Comparison of ENCODE assay signal across 1 fruit fly cellular context in the genomic region with DNA sequence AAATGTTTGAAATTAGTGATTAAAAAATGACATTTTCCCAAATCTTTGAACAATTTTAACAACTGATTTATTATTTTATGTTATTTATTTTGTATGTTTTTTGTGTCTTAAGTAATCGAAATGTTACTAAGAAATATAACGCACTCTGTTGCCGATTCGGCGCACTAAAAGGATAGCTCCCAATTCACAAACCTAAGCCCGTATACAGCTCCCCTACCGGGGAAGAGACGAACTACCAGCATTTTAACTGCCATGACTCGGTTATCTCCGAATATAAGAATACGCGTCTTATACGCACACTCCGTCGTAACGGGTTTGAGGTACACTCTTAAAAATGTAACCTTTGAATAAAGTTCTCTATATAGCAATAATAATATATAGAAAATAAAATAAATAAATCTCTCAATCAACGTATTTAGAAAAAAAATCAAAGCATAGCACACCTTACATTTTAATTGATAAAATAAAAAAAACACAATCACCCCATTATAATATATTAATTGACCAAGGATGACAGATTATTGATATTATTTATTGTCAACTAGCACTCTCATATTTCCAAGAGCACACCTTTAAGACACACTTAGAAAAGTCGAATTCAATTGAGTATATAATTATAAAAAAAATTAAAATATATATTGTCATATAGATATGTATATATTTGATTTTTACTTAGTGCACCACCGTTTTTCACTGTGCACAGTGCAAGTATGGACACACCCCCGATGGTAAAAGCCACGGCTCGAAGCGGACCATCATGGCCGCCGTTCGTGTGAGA.
A peak's percentile ranks its signal among the peaks of the same experiment; 100 is the strongest.
TF ChIP-seq lines count a peak whose summit lies in the region.

No protein-coding gene starts in this region.

TF ChIP-seq in whole organism, embryonic, 481 proteins besides CTCF, POLR2A, EP300 and RAD21 (continued from another document and continues in another):
- TF ChIP-seq CG16863 (GFP tag; optimal IDR thresholded peaks at IDR 0.05; lab: Kevin White, UChicago) (peak; percentile 33), hbn (GFP tag; IDR thresholded peaks at IDR 0.05; lab: Robert Waterston, UW; ENCODE audit: partially characterized antibody) (no peak), CG8478 (optimal IDR thresholded peaks at IDR 0.05; lab: Kevin White, UChicago) (no peak), toy (GFP tag; IDR thresholded peaks at IDR 0.05; lab: Robert Waterston, UW) (no peak), eyg (GFP tag; optimal IDR thresholded peaks at IDR 0.05; lab: Kevin White, UChicago) (no peak), CG14710 (tag; optimal IDR thresholded peaks at IDR 0.05; lab: Kevin White, UChicago) (peak; percentile 92), CG8359 (GFP tag; optimal IDR thresholded peaks at IDR 0.05; lab: Kevin White, UChicago; ENCODE audit: borderline replicate concordance) (peak; percentile 72), CG1792 (GFP tag; optimal IDR thresholded peaks at IDR 0.05; lab: Kevin White, UChicago) (no peak), prd (optimal IDR thresholded peaks at IDR 0.05; lab: Kevin White, UChicago) (no peak), prd (GFP tag; IDR thresholded peaks at IDR 0.05; lab: Robert Waterston, UW) (peak; percentile 83), CG6854 (GFP tag; optimal IDR thresholded peaks at IDR 0.05; lab: Kevin White, UChicago) (peak; percentile 75), ato (GFP tag; IDR thresholded peaks at IDR 0.05; lab: Robert Waterston, UW; ENCODE audit: partially characterized antibody) (no peak), CG11560 (tag; IDR thresholded peaks at IDR 0.05; lab: Robert Waterston, UW) (no peak), CG7839 (tag; optimal IDR thresholded peaks at IDR 0.05; lab: Kevin White, UChicago) (peak; percentile 88), Asciz (GFP tag; optimal IDR thresholded peaks at IDR 0.05; lab: Kevin White, UChicago) (peak; percentile 82), gce (GFP tag; IDR thresholded peaks at IDR 0.05; lab: Robert Waterston, UW) (peak; percentile 6; the same call in 1 of the 3 replicates), MESR4 (GFP tag; optimal IDR thresholded peaks at IDR 0.05; lab: Kevin White, UChicago) (no peak), CoRest (tag; optimal IDR thresholded peaks at IDR 0.05; lab: Kevin White, UChicago) (peak; percentile 93), CG42726 (GFP tag; IDR thresholded peaks at IDR 0.05; lab: Robert Waterston, UW; ENCODE audit: partially characterized antibody) (peak; percentile 64), CG8944 (GFP tag; optimal IDR thresholded peaks at IDR 0.05; lab: Kevin White, UChicago) (peak; percentile 12), ase (GFP tag; IDR thresholded peaks at IDR 0.05; lab: Robert Waterston, UW) (peak; percentile 51; the same call in 1 of the 3 replicates), Oaz (GFP tag; IDR thresholded peaks at IDR 0.05; lab: Robert Waterston, UW) (no peak), Dip2 (GFP tag; IDR thresholded peaks at IDR 0.05; lab: Robert Waterston, UW) (no peak), nau (GFP tag; optimal IDR thresholded peaks at IDR 0.05; lab: Kevin White, UChicago) (no peak), B-H1 (GFP tag; IDR thresholded peaks at IDR 0.05; lab: Robert Waterston, UW) (no peak; the same call in 2 of the 3 replicates), CG11695 (GFP tag; IDR thresholded peaks at IDR 0.05; lab: Robert Waterston, UW) (peak; percentile 77; the same call in 2 of the 3 replicates), so (GFP tag; IDR thresholded peaks at IDR 0.05; lab: Robert Waterston, UW) (peak; percentile 57; the same call in 2 of the 3 replicates), CG2678 (tag; optimal IDR thresholded peaks at IDR 0.05; lab: Kevin White, UChicago) (peak; percentile 92), CG31388 (GFP tag; optimal IDR thresholded peaks at IDR 0.05; lab: Kevin White, UChicago) (peak; percentile 24), C15 (GFP tag; IDR thresholded peaks at IDR 0.05; lab: Robert Waterston, UW) (0 out of 3 replicates have a peak, but pooled peaks have one; percentile 18), CG10565 (GFP tag; optimal IDR thresholded peaks at IDR 0.05; lab: Kevin White, UChicago) (no peak), CG17359 (tag; optimal IDR thresholded peaks at IDR 0.05; lab: Kevin White, UChicago) (no peak), sc (optimal IDR thresholded peaks at IDR 0.05; lab: Kevin White, UChicago) (no peak), sc (GFP tag; optimal IDR thresholded peaks at IDR 0.05; lab: Kevin White, UChicago) (peak; percentile 81), Fer3 (tag; optimal IDR thresholded peaks at IDR 0.05; lab: Kevin White, UChicago) (no peak), CG31441 (GFP tag; IDR thresholded peaks at IDR 0.05; lab: Robert Waterston, UW) (peak; percentile 94), CG9437 (GFP tag; optimal IDR thresholded peaks at IDR 0.05; lab: Kevin White, UChicago) (peak; percentile 92), CG3407 (GFP tag; optimal IDR thresholded peaks at IDR 0.05; lab: Kevin White, UChicago) (peak; percentile 80), Dbx (GFP tag; IDR thresholded peaks at IDR 0.05; lab: Robert Waterston, UW) (peak; percentile 6; the same call in 1 of the 3 replicates), disco-r (GFP tag; optimal IDR thresholded peaks at IDR 0.05; lab: Kevin White, UChicago) (no peak), Taf1 (GFP tag; IDR thresholded peaks at IDR 0.05; lab: Robert Waterston, UW) (no peak), nom (GFP tag; optimal IDR thresholded peaks at IDR 0.05; lab: Kevin White, UChicago) (no peak), E2f2 (GFP tag; IDR thresholded peaks at IDR 0.05; lab: Robert Waterston, UW) (peak; percentile 45), CG13775 (GFP tag; optimal IDR thresholded peaks at IDR 0.05; lab: Kevin White, UChicago) (peak; percentile 94), CG2120 (GFP tag; optimal IDR thresholded peaks at IDR 0.05; lab: Kevin White, UChicago) (no peak), bigmax (GFP tag; optimal IDR thresholded peaks at IDR 0.05; lab: Kevin White, UChicago) (no peak), gcm2 (GFP tag; optimal IDR thresholded peaks at IDR 0.05; lab: Kevin White, UChicago) (no peak), CG17361 (GFP tag; IDR thresholded peaks at IDR 0.05; lab: Robert Waterston, UW) (peak; percentile 98), CG10979 (tag; optimal IDR thresholded peaks at IDR 0.05; lab: Kevin White, UChicago) (peak; percentile 91), CG1233 (GFP tag; optimal IDR thresholded peaks at IDR 0.05; lab: Kevin White, UChicago) (peak; percentile 84), otp (GFP tag; IDR thresholded peaks at IDR 0.05; lab: Robert Waterston, UW) (no peak), z (GFP tag; IDR thresholded peaks at IDR 0.05; lab: Robert Waterston, UW) (no peak), CG30020 (tag; optimal IDR thresholded peaks at IDR 0.05; lab: Kevin White, UChicago) (no peak), CG10366 (GFP tag; IDR thresholded peaks at IDR 0.05; lab: Robert Waterston, UW) (peak; percentile 65), Bdp1 (GFP tag; optimal IDR thresholded peaks at IDR 0.05; lab: Kevin White, UChicago) (no peak), Kr (GFP tag; optimal IDR thresholded peaks at IDR 0.05; lab: Kevin White, UChicago) (no peak), ro (GFP tag; IDR thresholded peaks at IDR 0.05; lab: Robert Waterston, UW) (no peak; the same call in 1 of the 2 replicates), CG15269 (tag; optimal IDR thresholded peaks at IDR 0.05; lab: Kevin White, UChicago) (peak; percentile 84), nmo (GFP tag; optimal IDR thresholded peaks at IDR 0.05; lab: Kevin White, UChicago) (peak; percentile 93), CG9932 (GFP tag; IDR thresholded peaks at IDR 0.05; lab: Robert Waterston, UW) (peak; percentile 58), Mes4 (GFP tag; optimal IDR thresholded peaks at IDR 0.05; lab: Kevin White, UChicago) (no peak), CG30431 (GFP tag; optimal IDR thresholded peaks at IDR 0.05; lab: Kevin White, UChicago) (peak; percentile 50), CG2199 (GFP tag; IDR thresholded peaks at IDR 0.05; lab: Robert Waterston, UW) (no peak; the same call in 2 of the 3 replicates), Hr51 (GFP tag; optimal IDR thresholded peaks at IDR 0.05; lab: Kevin White, UChicago) (peak in 1 of 2 experiments; percentile 89), CG34422 (GFP tag; IDR thresholded peaks at IDR 0.05; lab: Robert Waterston, UW) (no peak), unc-4 (GFP tag; IDR thresholded peaks at IDR 0.05; lab: Robert Waterston, UW; ENCODE audit: partially characterized antibody) (no peak), CG12942 (GFP tag; optimal IDR thresholded peaks at IDR 0.05; lab: Kevin White, UChicago) (peak; percentile 60), CG12744 (GFP tag; optimal IDR thresholded peaks at IDR 0.05; lab: Kevin White, UChicago) (no peak), sd (tag; optimal IDR thresholded peaks at IDR 0.05; lab: Kevin White, UChicago) (peak; percentile 31), CG13123 (GFP tag; optimal IDR thresholded peaks at IDR 0.05; lab: Kevin White, UChicago) (peak; percentile 57), CG6272 (GFP tag; IDR thresholded peaks at IDR 0.05; lab: Robert Waterston, UW) (peak; percentile 32), dan (GFP tag; IDR thresholded peaks at IDR 0.05; lab: Robert Waterston, UW) (no peak), ash1 (GFP tag; optimal IDR thresholded peaks at IDR 0.05; lab: Kevin White, UChicago) (no peak), CG2875 (GFP tag; optimal IDR thresholded peaks at IDR 0.05; lab: Kevin White, UChicago) (peak; percentile 82), pum (GFP tag; optimal IDR thresholded peaks at IDR 0.05; lab: Kevin White, UChicago) (peak; percentile 46), Drgx (GFP tag; IDR thresholded peaks at IDR 0.05; lab: Robert Waterston, UW) (0 out of 2 replicates have a peak, but pooled peaks have one; percentile 52), CG15011 (GFP tag; optimal IDR thresholded peaks at IDR 0.05; lab: Kevin White, UChicago) (peak; percentile 23), CG9797 (GFP tag; optimal IDR thresholded peaks at IDR 0.05; lab: Kevin White, UChicago) (no peak), CG3838 (GFP tag; optimal IDR thresholded peaks at IDR 0.05; lab: Kevin White, UChicago) (no peak), ac (GFP tag; optimal IDR thresholded peaks at IDR 0.05; lab: Kevin White, UChicago) (peak; percentile 38), Gsc (GFP tag; IDR thresholded peaks at IDR 0.05; lab: Robert Waterston, UW) (no peak), Optix (GFP tag; IDR thresholded peaks at IDR 0.05; lab: Robert Waterston, UW) (peak; percentile 38; the same call in 1 of the 3 replicates), insv (GFP tag; optimal IDR thresholded peaks at IDR 0.05; lab: Kevin White, UChicago) (peak in 1 of 2 experiments; percentile 71), Tbp (GFP tag; optimal IDR thresholded peaks at IDR 0.05; lab: Kevin White, UChicago) (no peak), Hand (GFP tag; optimal IDR thresholded peaks at IDR 0.05; lab: Kevin White, UChicago) (peak; percentile 74), Hsf (GFP tag; optimal IDR thresholded peaks at IDR 0.05; lab: Kevin White, UChicago) (peak; percentile 33), jumu (GFP tag; optimal IDR thresholded peaks at IDR 0.05; lab: Kevin White, UChicago) (no peak), hkb (optimal IDR thresholded peaks at IDR 0.05; lab: Kevin White, UChicago) (no peak), hkb (GFP tag; IDR thresholded peaks at IDR 0.05; lab: Robert Waterston, UW) (no peak; the same call in 1 of the 2 replicates), slou (GFP tag; optimal IDR thresholded peaks at IDR 0.05; lab: Kevin White, UChicago) (no peak), CG12299 (tag; optimal IDR thresholded peaks at IDR 0.05; lab: Kevin White, UChicago) (peak; percentile 73), ken (GFP tag; IDR thresholded peaks at IDR 0.05; lab: Robert Waterston, UW) (peak; percentile 49; the same call in 2 of the 3 replicates), CG14667 (GFP tag; IDR thresholded peaks at IDR 0.05; lab: Robert Waterston, UW) (peak; percentile 20; the same call in 1 of the 2 replicates), CG14441 (GFP tag; IDR thresholded peaks at IDR 0.05; lab: Robert Waterston, UW) (peak; percentile 42; the same call in 1 of the 2 replicates), cg (GFP tag; optimal IDR thresholded peaks at IDR 0.05; lab: Kevin White, UChicago) (no peak), CG17385 (GFP tag; optimal IDR thresholded peaks at IDR 0.05; lab: Kevin White, UChicago) (peak; percentile 80), CG7786 (GFP tag; optimal IDR thresholded peaks at IDR 0.05; lab: Kevin White, UChicago) (no peak), sna (GFP tag; IDR thresholded peaks at IDR 0.05; lab: Robert Waterston, UW; ENCODE audit: partially characterized antibody) (no peak), Lhr (GFP tag; optimal IDR thresholded peaks at IDR 0.05; lab: Kevin White, UChicago) (peak; percentile 24), chm (GFP tag; IDR thresholded peaks at IDR 0.05; lab: Robert Waterston, UW) (peak; percentile 68), shn (GFP tag; optimal IDR thresholded peaks at IDR 0.05; lab: Kevin White, UChicago) (peak; percentile 7), CG17612 (GFP tag; IDR thresholded peaks at IDR 0.05; lab: Robert Waterston, UW) (no peak), lmd (GFP tag; IDR thresholded peaks at IDR 0.05; lab: Robert Waterston, UW) (peak; percentile 72), tgo (GFP tag; IDR thresholded peaks at IDR 0.05; lab: Robert Waterston, UW) (peak; percentile 73), Sin3A (optimal IDR thresholded peaks at IDR 0.05; lab: Kevin White, UChicago) (no peak), oc (tag; optimal IDR thresholded peaks at IDR 0.05; lab: Kevin White, UChicago) (peak; percentile 63), CG32532 (GFP tag; IDR thresholded peaks at IDR 0.05; lab: Robert Waterston, UW) (peak; percentile 65), hth (optimal IDR thresholded peaks at IDR 0.05; lab: Kevin White, UChicago) (no peak), gsb-n (tag; optimal IDR thresholded peaks at IDR 0.05; lab: Kevin White, UChicago) (peak; percentile 87), NFAT (GFP tag; IDR thresholded peaks at IDR 0.05; lab: Robert Waterston, UW) (peak; percentile 60), btn (GFP tag; optimal IDR thresholded peaks at IDR 0.05; lab: Kevin White, UChicago) (no peak), CG15479 (GFP tag; optimal IDR thresholded peaks at IDR 0.05; lab: Kevin White, UChicago) (no peak), wdn (GFP tag; IDR thresholded peaks at IDR 0.05; lab: Robert Waterston, UW) (no peak), lola (GFP tag; optimal IDR thresholded peaks at IDR 0.05; lab: Kevin White, UChicago) (peak in 1 of 3 experiments; percentile 95), TFAM (GFP tag; optimal IDR thresholded peaks at IDR 0.05; lab: Kevin White, UChicago) (no peak), rib (GFP tag; IDR thresholded peaks at IDR 0.05; lab: Robert Waterston, UW) (no peak), B-H2 (GFP tag; optimal IDR thresholded peaks at IDR 0.05; lab: Kevin White, UChicago) (peak; percentile 49), da (GFP tag; optimal IDR thresholded peaks at IDR 0.05; lab: Kevin White, UChicago) (no peak), NfI (GFP tag; optimal IDR thresholded peaks at IDR 0.05; lab: Kevin White, UChicago) (peak; percentile 71), sim (GFP tag; IDR thresholded peaks at IDR 0.05; lab: Robert Waterston, UW) (no peak), Pdp1 (GFP tag; optimal IDR thresholded peaks at IDR 0.05; lab: Kevin White, UChicago) (peak in 1 of 2 experiments; percentile 51), CG3726 (GFP tag; IDR thresholded peaks at IDR 0.05; lab: Robert Waterston, UW) (0 out of 3 replicates have a peak, but pooled peaks have one; percentile 38)
